Worm (Caenorhabditis elegans): ENCODE measurements around the gene K04F1.8.

The K04F1.8 gene

ce11 chrV:1710909-1711308 lies 43.9 kb downstream of the K04F1.8 start, which contains the start of gene srw-100:
Gene srw-100, plus strand, starts transcription at chrV:1711209.
- no peak for TF ChIP-seq F10E7.11 (tag; optimal IDR thresholded peaks at IDR 0.05)

- peak; percentile 34; the same call in 1 of the 2 replicates for TF ChIP-seq C17E4.6 (GFP tag; IDR thresholded peaks at IDR 0.05)
Observed at ce11 chrV:1712471-1712870, 45.5 kb downstream of the K04F1.8 start.

DNA sequence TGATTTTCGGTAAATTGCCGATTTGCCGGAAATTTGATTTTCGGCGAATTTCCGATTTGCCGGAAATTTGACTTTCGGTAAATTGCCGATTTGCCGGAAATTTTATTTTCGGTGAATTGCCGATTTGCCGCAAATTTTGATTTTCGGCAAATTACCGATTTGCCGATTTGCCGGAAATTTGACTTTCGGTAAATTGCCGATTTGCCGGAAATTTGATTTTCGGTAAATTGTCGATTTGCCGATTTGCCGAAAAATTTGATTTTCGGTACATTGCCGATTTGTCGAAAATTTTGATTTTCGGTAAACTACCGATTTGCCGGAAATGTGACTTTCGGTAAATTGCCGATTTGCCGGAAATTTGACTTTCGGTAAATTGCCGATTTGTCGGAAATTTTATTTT lies 46.8 kb downstream of the K04F1.8 start:
- TF ChIP-seq F37B4.10 (GFP tag; IDR thresholded peaks at IDR 0.05): 0 out of 2 replicates have a peak, but pooled peaks have one; percentile 92
- TF ChIP-seq nfya-2 (GFP tag; IDR thresholded peaks at IDR 0.05): 0 out of 2 replicates have a peak, but pooled peaks have one; percentile 72
- peak; percentile 77; the same call in 1 of the 2 replicates for TF ChIP-seq ceh-58 (GFP tag; IDR thresholded peaks at IDR 0.05)
- 0 out of 2 replicates have a peak, but pooled peaks have one; percentile 73 for TF ChIP-seq bed-1 (GFP tag; IDR thresholded peaks at IDR 0.05)
- TF ChIP-seq K11D2.4 (GFP tag; IDR thresholded peaks at IDR 0.05): peak; percentile 64
- TF ChIP-seq sea-2 (GFP tag; IDR thresholded peaks at IDR 0.05): peak; percentile 77; the same call in 1 of the 2 replicates
- TF ChIP-seq Y95B8A.8 (GFP tag; IDR thresholded peaks at IDR 0.05): peak; percentile 75
- TF ChIP-seq ceh-91 (GFP tag; IDR thresholded peaks at IDR 0.05): peak; percentile 28; the same call in 1 of the 2 replicates
- peak; percentile 63; the same call in 1 of the 2 replicates for TF ChIP-seq lag-1 (GFP tag; IDR thresholded peaks at IDR 0.05)
- TF ChIP-seq cebp-2 (GFP tag; IDR thresholded peaks at IDR 0.05): peak; percentile 37; the same call in 1 of the 2 replicates
- TF ChIP-seq aptf-3 (GFP tag; IDR thresholded peaks at IDR 0.05): 0 out of 2 replicates have a peak, but pooled peaks have one; percentile 21
- TF ChIP-seq ztf-6 (GFP tag; IDR thresholded peaks at IDR 0.05): peak; percentile 8; the same call in 1 of the 2 replicates
- TF ChIP-seq ztf-25 (GFP tag; IDR thresholded peaks at IDR 0.05): 0 out of 2 replicates have a peak, but pooled peaks have one; percentile 31

ce11 chrV:1716892-1717291 lies 49.9 kb downstream of the K04F1.8 start, which contains the start of gene srw-103:
Gene srw-103, plus strand, starts transcription at chrV:1717192.
- TF ChIP-seq nhr-80 (tag; optimal IDR thresholded peaks at IDR 0.05): no peak
- no peak for TF ChIP-seq attf-6 (GFP tag; IDR thresholded peaks at IDR 0.05)
- no peak for TF ChIP-seq gei-17 (GFP tag; optimal IDR thresholded peaks at IDR 0.05)
- no peak for TF ChIP-seq sea-2 (GFP tag; IDR thresholded peaks at IDR 0.05)
- no peak for TF ChIP-seq F57C9.4 (tag; optimal IDR thresholded peaks at IDR 0.05)
- TF ChIP-seq ama-1 (optimal IDR thresholded peaks at IDR 0.05): no peak
- no peak for TF ChIP-seq ama-1 (GFP tag; optimal IDR thresholded peaks at IDR 0.05)
- no peak for TF ChIP-seq lin-35 (GFP tag; optimal IDR thresholded peaks at IDR 0.05)
- no peak for TF ChIP-seq hmg-1.2 (GFP tag; IDR thresholded peaks at IDR 0.05)
- TF ChIP-seq K12H6.12 (tag; optimal IDR thresholded peaks at IDR 0.05): no peak
- no peak for TF ChIP-seq ets-4 (GFP tag; optimal IDR thresholded peaks at IDR 0.05)
- TF ChIP-seq F33H1.4 (GFP tag; IDR thresholded peaks at IDR 0.05): no peak
- no peak for TF ChIP-seq unc-130 (GFP tag; optimal IDR thresholded peaks at IDR 0.05)
- no peak for TF ChIP-seq lir-1 (GFP tag; conservative IDR thresholded peaks at IDR 0.05)
- TF ChIP-seq efl-1 (GFP tag; optimal IDR thresholded peaks at IDR 0.05): no peak
- TF ChIP-seq F39B2.1 (GFP tag; IDR thresholded peaks at IDR 0.05): no peak
- TF ChIP-seq tlf-1 (GFP tag; optimal IDR thresholded peaks at IDR 0.05): no peak
